Fruit fly (Drosophila melanogaster) whole organism, pupa: ENCODE results near the gene Cpr76Bd.
A peak's percentile ranks its signal among the peaks of the same experiment; 100 is the strongest.

Source experiments
- CG10348 ChIP-seq: fragments of 200-800 bp; sonication (Bioruptor generic); IDR thresholded peaks from 2 replicates; pipeline ENCODE4 v1.3.6; 2022; ENCODE audit warnings: missing biosample characterization, missing genetic modification characterization
- CG12605 ChIP-seq: fragments of 200-800 bp; sonication (Bioruptor generic); IDR thresholded peaks from 2 replicates; pipeline ENCODE4 v1.3.6; 2022; ENCODE audit warnings: missing biosample characterization, missing genetic modification characterization
- CG13204 ChIP-seq: fragments of 200-800 bp; sonication (Bioruptor generic); optimal IDR thresholded peaks from 2 replicates; lab custom pipeline; 2018; ENCODE audit warnings: missing biosample characterization, mild to moderate bottlenecking, missing genetic modification characterization, moderate library complexity
- CG14655 ChIP-seq: fragments of 200-800 bp; sonication (Bioruptor generic); optimal IDR thresholded peaks from 3 replicates; lab custom pipeline; 2017; ENCODE audit warnings: mild to moderate bottlenecking, missing biosample characterization, missing genetic modification reagents, missing genetic modification characterization
- CG15710 ChIP-seq: fragments of 200-800 bp; sonication (Bioruptor generic); optimal IDR thresholded peaks from 2 replicates; lab custom pipeline; 2018; ENCODE audit warnings: missing biosample characterization, mild to moderate bottlenecking, missing genetic modification characterization, moderate library complexity
- CG17806 ChIP-seq: fragments of 200-800 bp; sonication (Bioruptor generic); optimal IDR thresholded peaks from 2 replicates; lab custom pipeline; 2018; ENCODE audit warnings: missing biosample characterization, mild to moderate bottlenecking, missing genetic modification characterization, moderate library complexity
- CG32121 ChIP-seq: fragments of 200-800 bp; sonication (Bioruptor generic); IDR thresholded peaks from 2 replicates; pipeline ENCODE4 v1.3.6; 2022; ENCODE audit warnings: missing biosample characterization, missing genetic modification characterization
- CG34367 ChIP-seq: fragments of 200-800 bp; sonication (Bioruptor generic); optimal IDR thresholded peaks from 2 replicates; lab custom pipeline; 2018; ENCODE audit warnings: missing biosample characterization, mild to moderate bottlenecking, missing genetic modification characterization
- CG4496 ChIP-seq: fragments of 200-800 bp; sonication (Bioruptor generic); IDR thresholded peaks from 3 replicates; pipeline ENCODE4 v1.3.6; 2022; ENCODE audit warnings: missing biosample characterization, missing genetic modification characterization
- CG8159 ChIP-seq: fragments of 200-800 bp; sonication (Bioruptor generic); optimal IDR thresholded peaks from 3 replicates; lab custom pipeline; 2018; ENCODE audit warnings: missing biosample characterization, mild to moderate bottlenecking, missing genetic modification characterization, moderate library complexity
- CG8301 ChIP-seq: fragments of 200-800 bp; sonication (Bioruptor generic); optimal IDR thresholded peaks from 2 replicates; lab custom pipeline; 2018; ENCODE audit warnings: missing biosample characterization, mild to moderate bottlenecking, missing genetic modification characterization
- CG9948 ChIP-seq: fragments of 200-800 bp; sonication (Bioruptor generic); optimal IDR thresholded peaks from 2 replicates; lab custom pipeline; 2018; ENCODE audit warnings: missing biosample characterization, mild to moderate bottlenecking, missing genetic modification characterization, moderate library complexity
- D1 ChIP-seq: fragments of 200-800 bp; sonication (Bioruptor generic); optimal IDR thresholded peaks from 2 replicates; lab custom pipeline; 2018; ENCODE audit warnings: missing biosample characterization, mild to moderate bottlenecking, missing genetic modification characterization, moderate library complexity
- EcR ChIP-seq: fragments of 200-800 bp; sonication (Bioruptor generic); optimal IDR thresholded peaks from 3 replicates; lab custom pipeline; 2019; ENCODE audit warnings: missing biosample characterization, missing genetic modification characterization, mild to moderate bottlenecking, moderate library complexity, missing genetic modification reagents
- Ets98B ChIP-seq: fragments of 200-800 bp; sonication (Bioruptor generic); IDR thresholded peaks from 2 replicates; pipeline ENCODE4 v1.3.6; 2022; ENCODE audit warnings: missing biosample characterization, missing genetic modification characterization
- Pif1A ChIP-seq: fragments of 200-800 bp; sonication (Bioruptor generic); optimal IDR thresholded peaks from 3 replicates; lab custom pipeline; 2016; ENCODE audit warnings: missing biosample characterization, missing genetic modification characterization
- Pif1B ChIP-seq: fragments of 200-800 bp; sonication (Bioruptor generic); optimal IDR thresholded peaks from 3 replicates; lab custom pipeline; 2016; ENCODE audit warnings: missing biosample characterization, missing genetic modification characterization
- Snoo ChIP-seq: fragments of 200-800 bp; sonication (Bioruptor generic); optimal IDR thresholded peaks from 3 replicates; lab custom pipeline; 2017; ENCODE audit warnings: missing biosample characterization, mild to moderate bottlenecking, missing genetic modification characterization, inconsistent platforms
- fd96Ca ChIP-seq: fragments of 200-800 bp; sonication (Bioruptor generic); IDR thresholded peaks from 3 replicates; pipeline ENCODE4 v1.3.6; 2022; ENCODE audit warnings: missing biosample characterization, missing genetic modification characterization
- gl ChIP-seq: fragments of 200-800 bp; sonication (Bioruptor generic); optimal IDR thresholded peaks from 2 replicates; lab custom pipeline; 2018; ENCODE audit warnings: missing biosample characterization, mild to moderate bottlenecking, missing genetic modification characterization
- rn ChIP-seq: fragments of 200-800 bp; sonication (Bioruptor generic); IDR thresholded peaks from 2 replicates; pipeline ENCODE4 v1.3.6; 2022; ENCODE audit warnings: missing biosample characterization, missing genetic modification characterization

The Cpr76Bd gene

dm6 chr3L:19557996-19558375 is 25.4 kb downstream of the Cpr76Bd start:
- TF ChIP-seq CG4496 (GFP tag; lab: Robert Waterston, UW) (peak; percentile 9; the same call in 1 of the 3 replicates), EcR (GFP tag; lab: Kevin White, UChicago) (peak; percentile 59), CG13204 (GFP tag; lab: Kevin White, UChicago) (no peak)

DNA sequence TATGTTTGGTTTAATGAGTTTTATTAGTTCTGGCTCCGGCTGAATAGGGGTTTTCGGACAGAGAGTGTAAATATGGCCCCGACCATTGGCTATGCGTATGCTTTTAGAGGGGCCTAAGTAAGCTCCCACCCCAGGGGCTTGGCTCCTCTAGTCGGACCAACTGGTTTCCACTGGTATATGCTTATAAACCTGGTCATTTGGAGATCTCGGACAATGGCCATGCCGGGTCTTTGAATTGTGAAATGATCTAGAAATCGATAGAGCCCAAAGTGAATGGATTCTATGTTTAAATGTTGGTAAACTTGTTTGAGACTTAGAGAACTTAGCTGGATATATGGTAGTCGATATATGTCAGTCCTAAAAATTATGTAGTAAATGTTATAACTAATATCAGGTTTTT is 26.1 kb downstream of the Cpr76Bd start:
- TF ChIP-seq rn (GFP tag; lab: Robert Waterston, UW) (no peak), CG17806 (tag; lab: Kevin White, UChicago) (no peak), CG9948 (tag; lab: Kevin White, UChicago) (no peak), D1 (tag; lab: Kevin White, UChicago) (no peak), CG15710 (no peak), gl (tag; lab: Kevin White, UChicago) (no peak), Ets98B (GFP tag; lab: Robert Waterston, UW) (no peak), fd96Ca (GFP tag; lab: Robert Waterston, UW) (no peak), CG34367 (tag; lab: Kevin White, UChicago) (no peak), Pif1B (GFP tag; lab: Kevin White, UChicago) (no peak), CG12605 (GFP tag; lab: Robert Waterston, UW) (no peak), CG10348 (no peak), CG8159 (tag; lab: Kevin White, UChicago) (no peak), CG32121 (no peak), CG14655 (GFP tag; lab: Kevin White, UChicago) (no peak), Pif1A (GFP tag; lab: Kevin White, UChicago) (no peak), CG4496 (GFP tag; lab: Robert Waterston, UW) (no peak), CG8301 (tag; lab: Kevin White, UChicago) (no peak)

dm6 chr3L:19559171-19559570 is 26.6 kb downstream of the Cpr76Bd start:
- no peak for TF ChIP-seq CG14655 (GFP tag; lab: Kevin White, UChicago)
- TF ChIP-seq rn (GFP tag; lab: Robert Waterston, UW): no peak
- TF ChIP-seq CG12605 (GFP tag; lab: Robert Waterston, UW): no peak
- no peak for TF ChIP-seq CG13204 (GFP tag; lab: Kevin White, UChicago)
- TF ChIP-seq CG15710: no peak
- TF ChIP-seq gl (tag; lab: Kevin White, UChicago): no peak
- no peak for TF ChIP-seq Ets98B (GFP tag; lab: Robert Waterston, UW)
- no peak for TF ChIP-seq CG9948 (tag; lab: Kevin White, UChicago)
- TF ChIP-seq CG4496 (GFP tag; lab: Robert Waterston, UW): no peak
- TF ChIP-seq CG8301 (tag; lab: Kevin White, UChicago): no peak
- TF ChIP-seq D1 (tag; lab: Kevin White, UChicago): no peak
- no peak for TF ChIP-seq CG10348
- TF ChIP-seq CG32121: no peak
- no peak for TF ChIP-seq CG17806 (tag; lab: Kevin White, UChicago)
- TF ChIP-seq EcR (GFP tag; lab: Kevin White, UChicago): no peak
- TF ChIP-seq Pif1B (GFP tag; lab: Kevin White, UChicago): no peak
- no peak for TF ChIP-seq Pif1A (GFP tag; lab: Kevin White, UChicago)
- TF ChIP-seq CG34367 (tag; lab: Kevin White, UChicago): no peak

dm6 chr3L:19560005-19560694 is 27.6 kb downstream of the Cpr76Bd start:
- TF ChIP-seq CG10348 (no peak), EcR (GFP tag; lab: Kevin White, UChicago) (peak; percentile 67)
- TF ChIP-seq, all 21 proteins: peak for 1

DNA sequence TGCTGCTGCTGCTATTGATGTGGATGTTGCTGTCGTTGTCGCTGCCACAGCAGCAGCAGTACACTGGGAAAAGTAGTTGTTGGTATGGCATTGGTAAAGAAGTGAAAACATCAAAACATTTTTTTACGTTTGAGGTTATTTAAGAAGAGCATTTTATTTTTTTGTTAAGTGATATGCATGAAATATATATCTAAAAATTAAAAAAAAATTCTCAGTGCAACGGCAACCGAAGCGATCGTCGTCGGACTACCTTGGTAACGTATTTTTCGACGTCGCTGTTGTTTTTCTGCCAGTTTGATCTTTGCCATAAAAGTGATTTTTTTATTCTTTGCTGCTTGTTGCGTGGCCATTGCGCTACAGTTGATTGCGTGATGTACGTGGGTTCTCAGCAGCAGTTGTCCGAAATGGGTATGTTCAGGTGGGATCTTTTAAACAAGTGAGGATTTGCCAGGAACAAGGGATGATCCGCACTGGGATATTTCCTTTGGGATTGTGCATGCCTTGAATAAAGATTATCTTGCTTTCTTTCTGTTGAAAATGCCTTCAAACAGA is 28.2 kb downstream of the Cpr76Bd start:
- TF ChIP-seq CG12605 (GFP tag; lab: Robert Waterston, UW): peak; percentile 98
- TF ChIP-seq Pif1B (GFP tag; lab: Kevin White, UChicago): peak; percentile 97
- TF ChIP-seq CG17806 (tag; lab: Kevin White, UChicago): peak; percentile 99
- peak; percentile 99 for TF ChIP-seq CG9948 (tag; lab: Kevin White, UChicago)
- TF ChIP-seq CG34367 (tag; lab: Kevin White, UChicago): peak; percentile 98
- peak; percentile 97 for TF ChIP-seq gl (tag; lab: Kevin White, UChicago)
- TF ChIP-seq CG4496 (GFP tag; lab: Robert Waterston, UW): peak; percentile 99
- TF ChIP-seq rn (GFP tag; lab: Robert Waterston, UW): peak; percentile 95
- TF ChIP-seq CG10348: peak; percentile 93
- TF ChIP-seq Snoo (tag; lab: Kevin White, UChicago): peak; percentile 99
- peak; percentile 74 for TF ChIP-seq EcR (GFP tag; lab: Kevin White, UChicago)
- TF ChIP-seq CG14655 (GFP tag; lab: Kevin White, UChicago): peak; percentile 98
- TF ChIP-seq fd96Ca (GFP tag; lab: Robert Waterston, UW): peak; percentile 98
- peak; percentile 99 for TF ChIP-seq CG32121
- peak; percentile 99 for TF ChIP-seq Pif1A (GFP tag; lab: Kevin White, UChicago)
- TF ChIP-seq CG15710: peak; percentile 99
- TF ChIP-seq CG8301 (tag; lab: Kevin White, UChicago): peak; percentile 98
- peak; percentile 99 for TF ChIP-seq CG8159 (tag; lab: Kevin White, UChicago)
- TF ChIP-seq Ets98B (GFP tag; lab: Robert Waterston, UW): peak; percentile 99
- TF ChIP-seq D1 (tag; lab: Kevin White, UChicago): peak; percentile 96
- peak; percentile 98 for TF ChIP-seq CG13204 (GFP tag; lab: Kevin White, UChicago)
